Worm (Caenorhabditis elegans) whole organism, young adult: ENCODE results near the gene vha-2.

Experiments
- B0035.1 ChIP-seq: sonication (generic microtip); optimal IDR thresholded peaks from 2 replicates; lab custom pipeline; 2016; ENCODE audit warnings: missing genetic modification characterization, mild to moderate bottlenecking, missing compliant biosample characterization, missing genotype, missing genetic modification reagents
- F22D6.2 ChIP-seq: sonication (generic microtip); optimal IDR thresholded peaks from 2 replicates; lab custom pipeline; 2016; ENCODE audit warnings: mild to moderate bottlenecking, missing genetic modification characterization, missing compliant biosample characterization
- F33H1.4 ChIP-seq: fragments of 200-800 bp; sonication (Bioruptor generic); IDR thresholded peaks from 2 replicates; pipeline ENCODE4 v1.3.6; 2022; ENCODE audit warnings: missing genetic modification reagents, missing genetic modification characterization, missing compliant biosample characterization
- K11D2.4 ChIP-seq: fragments of 200-800 bp; sonication (Bioruptor generic); IDR thresholded peaks from 2 replicates; pipeline ENCODE4 v1.3.6; 2022; ENCODE audit warnings: missing genetic modification reagents, missing genetic modification characterization, missing compliant biosample characterization
- T26A5.8 ChIP-seq: sonication (generic microtip); optimal IDR thresholded peaks from 2 replicates; lab custom pipeline; 2016; ENCODE audit warnings: missing genetic modification characterization, missing compliant biosample characterization
- ama-1 ChIP-seq, 3 experiments: fragments of 150-350 bp in 1 of 3; sonication (generic microtip) in 2 of 3; optimal IDR thresholded peaks; 2 replicates each; lab custom pipeline; 2014 to 2018; ENCODE audit warnings: missing biosample characterization in 2 of 3, missing genetic modification characterization in 2 of 3, missing genetic modification reagents in 2 of 3
- ceh-58 ChIP-seq: fragments of 200-800 bp; sonication (Bioruptor generic); IDR thresholded peaks from 2 replicates; pipeline ENCODE4 v1.3.6; 2022; ENCODE audit warnings: missing genetic modification characterization, missing compliant biosample characterization
- ceh-79 ChIP-seq: sonication (generic microtip); optimal IDR thresholded peaks from 2 replicates; lab custom pipeline; 2017; ENCODE audit warnings: mild to moderate bottlenecking, missing genetic modification characterization, missing compliant biosample characterization
- die-1 ChIP-seq: sonication (generic microtip); optimal IDR thresholded peaks from 2 replicates; lab custom pipeline; 2016; ENCODE audit warnings: missing genotype, mild to moderate bottlenecking, missing genetic modification characterization, missing compliant biosample characterization
- dpff-1 ChIP-seq: sonication (generic microtip); optimal IDR thresholded peaks from 2 replicates; lab custom pipeline; 2017; ENCODE audit warnings: mild to moderate bottlenecking, missing genetic modification characterization, missing compliant biosample characterization
- efl-1 ChIP-seq: fragments of 150-350 bp; optimal IDR thresholded peaks from 2 replicates; lab custom pipeline; 2014; ENCODE audit warnings: missing biosample characterization, missing genetic modification reagents, missing genetic modification characterization
- egl-44 ChIP-seq: fragments of 200-800 bp; sonication (Bioruptor generic); IDR thresholded peaks from 2 replicates; pipeline ENCODE4 v1.3.6; 2022; ENCODE audit warnings: missing genetic modification reagents, missing genetic modification characterization, missing compliant biosample characterization
- egrh-3 ChIP-seq: fragments of 200-800 bp; sonication (Bioruptor generic); IDR thresholded peaks from 2 replicates; pipeline ENCODE4 v1.3.6; 2022; ENCODE audit warnings: missing genetic modification reagents, missing genetic modification characterization, missing compliant biosample characterization
- ets-4 ChIP-seq: fragments of 200-800 bp; sonication (Bioruptor generic); optimal IDR thresholded peaks from 2 replicates; lab custom pipeline; 2018; ENCODE audit warnings: mild to moderate bottlenecking, missing genetic modification characterization, missing compliant biosample characterization
- hmg-1.2 ChIP-seq: fragments of 200-800 bp; sonication (Bioruptor generic); IDR thresholded peaks from 2 replicates; pipeline ENCODE4 v1.3.6; 2022; ENCODE audit warnings: missing genetic modification reagents, missing genetic modification characterization, missing compliant biosample characterization
- hsf-1 ChIP-seq: fragments of 200-800 bp; sonication (Bioruptor generic); IDR thresholded peaks from 2 replicates; pipeline ENCODE4 v1.3.6; 2022; ENCODE audit warnings: missing genetic modification reagents, missing genetic modification characterization, missing compliant biosample characterization
- lag-1 ChIP-seq: fragments of 200-800 bp; sonication (Bioruptor generic); IDR thresholded peaks from 2 replicates; pipeline ENCODE4 v1.3.6; 2022; ENCODE audit warnings: missing genetic modification reagents, missing genetic modification characterization, missing compliant biosample characterization
- madf-3 ChIP-seq: fragments of 200-800 bp; sonication (Bioruptor generic); IDR thresholded peaks from 2 replicates; pipeline ENCODE4 v1.3.6; 2022; ENCODE audit warnings: missing genetic modification reagents, missing genetic modification characterization, missing compliant biosample characterization
- madf-8 ChIP-seq: fragments of 200-800 bp; sonication (Bioruptor generic); conservative IDR thresholded peaks from 2 replicates; pipeline ENCODE4 v1.3.6; 2022; ENCODE audit warnings: missing genetic modification reagents, missing genetic modification characterization, missing compliant biosample characterization
- mcd-1 ChIP-seq: fragments of 200-800 bp; sonication (Bioruptor generic); IDR thresholded peaks from 2 replicates; pipeline ENCODE4 v1.3.6; 2022; ENCODE audit warnings: missing genetic modification reagents, missing genetic modification characterization, missing compliant biosample characterization
- nfyb-1 ChIP-seq: fragments of 200-800 bp; sonication (Bioruptor generic); IDR thresholded peaks from 2 replicates; pipeline ENCODE4 v1.3.6; 2022; ENCODE audit warnings: missing genetic modification reagents, missing genetic modification characterization, missing compliant biosample characterization
- nhr-120 ChIP-seq: fragments of 200-800 bp; sonication (Bioruptor generic); IDR thresholded peaks from 2 replicates; pipeline ENCODE4 v1.3.6; 2022; ENCODE audit warnings: missing genetic modification characterization, missing compliant biosample characterization
- pbrm-1 ChIP-seq: fragments of 200-800 bp; sonication (Bioruptor generic); IDR thresholded peaks from 2 replicates; pipeline ENCODE4 v1.3.6; 2022; ENCODE audit warnings: missing genetic modification reagents, missing genetic modification characterization, missing compliant biosample characterization
- snpc-3.4 ChIP-seq: sonication (generic microtip); optimal IDR thresholded peaks from 2 replicates; lab custom pipeline; 2017; ENCODE audit warnings: missing genetic modification characterization, mild to moderate bottlenecking, missing compliant biosample characterization, antibody characterized with exemption, moderate library complexity, missing genotype, missing genetic modification reagents
- tbx-9 ChIP-seq: sonication (generic microtip); optimal IDR thresholded peaks from 2 replicates; lab custom pipeline; 2016; ENCODE audit warnings: borderline replicate concordance, missing genetic modification characterization, inconsistent platforms, missing compliant biosample characterization
- zfh-2 ChIP-seq: fragments of 200-800 bp; sonication (Bioruptor generic); conservative IDR thresholded peaks from 2 replicates; pipeline ENCODE4 v1.3.6; 2022; ENCODE audit warnings: missing genetic modification reagents, missing genetic modification characterization, missing compliant biosample characterization
- zim-3 ChIP-seq: sonication (generic microtip); optimal IDR thresholded peaks from 2 replicates; lab custom pipeline; 2017; ENCODE audit warnings: mild to moderate bottlenecking, missing genetic modification characterization, moderate library complexity, missing compliant biosample characterization
- ztf-22 ChIP-seq: fragments of 200-800 bp; sonication (Bioruptor generic); optimal IDR thresholded peaks from 2 replicates; lab custom pipeline; 2018; ENCODE audit warnings: mild to moderate bottlenecking, missing genetic modification characterization, moderate library complexity, missing compliant biosample characterization
- ztf-25 ChIP-seq: fragments of 200-800 bp; sonication (Bioruptor generic); IDR thresholded peaks from 2 replicates; pipeline ENCODE4 v1.3.6; 2022; ENCODE audit warnings: missing genetic modification reagents, missing genetic modification characterization, missing compliant biosample characterization
- ztf-6 ChIP-seq: fragments of 200-800 bp; sonication (Bioruptor generic); IDR thresholded peaks from 2 replicates; pipeline ENCODE4 v1.3.6; 2022; ENCODE audit warnings: missing genetic modification reagents, missing genetic modification characterization, missing compliant biosample characterization

Gene vha-2

DNA sequence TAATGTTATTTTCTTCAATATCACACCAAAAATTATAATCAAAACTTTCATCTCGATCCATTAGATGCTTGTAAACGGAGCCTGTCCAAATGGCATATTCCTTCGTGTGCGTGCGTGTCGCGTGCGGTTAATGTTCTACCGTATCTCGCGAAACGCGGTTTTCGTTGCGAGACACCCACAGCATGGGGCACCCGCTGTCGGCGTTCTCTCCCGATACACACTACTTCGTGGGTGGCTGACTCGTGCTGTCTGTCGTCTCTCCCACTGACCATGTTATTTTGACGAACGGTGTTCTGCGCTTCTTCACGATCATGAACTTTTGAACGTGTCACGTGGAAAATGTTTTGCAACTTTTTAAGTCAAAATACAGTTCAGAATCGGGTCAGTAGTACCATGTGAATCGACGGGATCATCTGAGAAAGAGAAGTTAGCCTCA is 16.5 kb upstream of the vha-2 start (continued):
- TF ChIP-seq nhr-120 (GFP tag; lab: Robert Waterston, UW): no peak
- peak; percentile 77; the same call in 1 of the 2 replicates for TF ChIP-seq ztf-6
- TF ChIP-seq B0035.1 (tag; lab: Kevin White, UChicago): peak; percentile 90
- peak; percentile 89 for TF ChIP-seq F22D6.2 (tag; lab: Kevin White, UChicago)
- TF ChIP-seq, all 124 proteins: peak for 97

DNA sequence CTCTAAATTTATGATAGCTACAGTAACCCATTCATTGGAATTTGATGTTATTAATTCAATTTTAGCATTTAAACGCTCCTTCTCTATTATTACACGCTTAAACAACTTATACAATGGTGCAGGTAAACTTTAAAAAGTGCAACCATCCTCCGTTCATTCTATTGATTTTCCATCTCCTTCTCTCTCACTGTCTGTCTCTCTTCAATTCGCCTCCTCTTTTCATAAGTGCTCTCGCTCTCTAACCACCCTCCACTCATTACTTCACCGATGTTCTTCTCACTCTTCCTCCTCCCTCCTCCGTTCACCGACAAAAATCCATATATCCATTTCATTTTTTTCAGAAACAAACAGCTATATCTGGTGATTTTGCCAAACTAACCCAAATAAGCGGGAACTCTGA is 15.8 kb upstream of the vha-2 start, which contains the start of gene cbp-1:
TSS of gene cbp-1 (plus strand) at position 335 of the 400 bp plus-strand sequence.
- TF ChIP-seq madf-3 (0 out of 2 replicates have a peak, but pooled peaks have one; percentile 58), mcd-1 (GFP tag; lab: Robert Waterston, UW) (0 out of 2 replicates have a peak, but pooled peaks have one; percentile 5), hmg-1.2 (GFP tag; lab: Robert Waterston, UW) (peak; percentile 90), pbrm-1 (GFP tag; lab: Robert Waterston, UW) (0 out of 2 replicates have a peak, but pooled peaks have one; percentile 11), dpff-1 (tag; lab: Kevin White, UChicago) (no peak)

DNA sequence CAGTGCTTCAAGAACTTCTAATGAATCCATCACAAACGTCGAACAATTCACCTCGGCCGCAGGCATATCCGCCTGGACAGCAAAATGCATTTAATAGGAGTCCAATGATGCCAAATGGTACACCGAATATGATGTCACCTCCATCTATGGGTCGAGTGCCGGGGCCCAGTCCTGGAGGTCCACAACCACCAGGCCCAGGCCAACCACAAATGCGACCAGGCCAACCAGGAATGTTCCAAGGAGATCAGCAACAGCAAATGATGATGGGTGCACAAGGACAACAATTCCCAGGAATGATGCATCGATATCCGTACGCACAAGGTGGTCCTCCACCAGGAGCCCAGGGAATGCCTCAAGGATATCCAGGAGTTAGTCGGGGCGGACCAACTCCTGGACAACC is 14.9 kb upstream of the vha-2 start:
- peak; percentile 35; the same call in 1 of the 2 replicates for TF ChIP-seq zfh-2
- 0 out of 2 replicates have a peak, but pooled peaks have one; percentile 30 for TF ChIP-seq K11D2.4
- no peak for TF ChIP-seq tbx-9 (tag; lab: Kevin White, UChicago)

DNA sequence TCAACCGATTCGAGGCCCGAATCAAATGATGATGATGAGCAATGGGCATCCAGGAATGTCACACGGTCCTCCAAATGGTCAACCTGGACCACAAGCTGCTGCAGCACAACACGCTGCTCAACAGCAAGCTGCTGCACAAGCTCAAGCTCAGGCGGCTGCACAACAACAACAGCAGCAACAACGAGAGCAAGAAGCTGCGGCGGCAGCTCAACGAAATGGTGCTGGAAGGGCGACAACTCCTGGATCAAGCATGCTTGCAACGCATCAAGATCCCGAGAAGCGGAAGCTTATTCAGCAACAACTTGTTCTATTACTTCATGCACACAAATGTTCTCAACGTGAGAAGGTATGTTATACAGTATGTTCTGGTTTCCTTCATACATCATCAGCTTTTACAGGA is 13.9 kb upstream of the vha-2 start:
- TF ChIP-seq die-1 (tag; lab: Kevin White, UChicago) (no peak), zfh-2 (peak; percentile 54; the same call in 1 of the 2 replicates), ceh-58 (GFP tag; lab: Robert Waterston, UW) (no peak), ztf-25 (GFP tag; lab: Robert Waterston, UW) (no peak), hsf-1 (GFP tag; lab: Robert Waterston, UW) (no peak), egrh-3 (0 out of 2 replicates have a peak, but pooled peaks have one; percentile 30), zim-3 (tag; lab: Kevin White, UChicago) (peak; percentile 7), B0035.1 (tag; lab: Kevin White, UChicago) (no peak), ceh-79 (no peak), egl-44 (GFP tag; lab: Robert Waterston, UW) (no peak), ets-4 (GFP tag; lab: Kevin White, UChicago) (no peak), snpc-3.4 (tag; lab: Kevin White, UChicago) (no peak), hmg-1.2 (GFP tag; lab: Robert Waterston, UW) (no peak), T26A5.8 (tag; lab: Kevin White, UChicago) (no peak), lag-1 (GFP tag; lab: Robert Waterston, UW) (no peak), madf-8 (GFP tag; lab: Robert Waterston, UW) (no peak), ztf-22 (GFP tag; lab: Kevin White, UChicago) (no peak), nfyb-1 (GFP tag; lab: Robert Waterston, UW) (peak; percentile 40; the same call in 1 of the 2 replicates), F33H1.4 (no peak), efl-1 (no peak), nhr-120 (GFP tag; lab: Robert Waterston, UW) (no peak)

DNA sequence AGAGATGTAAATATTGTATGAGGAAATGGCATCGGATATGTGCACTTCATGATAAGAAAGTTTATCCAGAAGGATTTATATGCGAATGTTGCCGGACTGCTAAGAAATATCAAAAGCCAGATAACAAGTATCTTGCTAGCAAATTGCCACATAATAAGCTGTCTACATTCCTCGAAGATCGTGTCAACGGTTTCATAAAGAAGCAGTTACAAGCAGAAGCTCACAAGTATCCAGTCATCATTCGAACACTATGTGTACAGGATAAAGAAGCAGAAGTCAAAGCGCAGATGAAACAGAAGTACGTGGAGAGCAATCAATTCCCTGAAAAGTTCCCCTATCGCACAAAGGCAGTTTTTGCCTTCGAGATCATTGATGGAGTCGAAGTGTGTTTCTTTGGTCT is 11.4 kb upstream of the vha-2 start:
- TF ChIP-seq hsf-1 (GFP tag; lab: Robert Waterston, UW) (0 out of 2 replicates have a peak, but pooled peaks have one; percentile 18), ama-1 (optimal IDR thresholded peaks at IDR 0.05; lab: Kevin White, UChicago) (no peak), ama-1 (GFP tag; optimal IDR thresholded peaks at IDR 0.05; lab: Kevin White, UChicago) (no peak), F22D6.2 (tag; lab: Kevin White, UChicago) (no peak)
